Fruit fly (Drosophila melanogaster) whole organism, embryonic: ENCODE data around the gene prt.
A peak's percentile ranks its signal among the peaks of the same experiment; 100 is the strongest.

Experiments used
- Atf3 ChIP-seq: fragments of 200-800 bp; sonication (Bioruptor generic); optimal IDR thresholded peaks from 3 replicates; lab custom pipeline; 2016; ENCODE audit warnings: missing biosample characterization, missing genetic modification characterization
- Bteb2 ChIP-seq: fragments of 200-800 bp; sonication (Bioruptor generic); optimal IDR thresholded peaks from 2 replicates; lab custom pipeline; 2016; ENCODE audit warnings: missing biosample characterization, missing genetic modification characterization
- CG10321 ChIP-seq: fragments of 200-800 bp; sonication (Bioruptor generic); IDR thresholded peaks from 2 replicates; pipeline ENCODE4 v1.3.6; 2022; ENCODE audit warnings: missing biosample characterization, missing genetic modification characterization
- CG10366 ChIP-seq: fragments of 200-800 bp; sonication (Bioruptor generic); IDR thresholded peaks from 2 replicates; pipeline ENCODE4 v1.3.6; 2022; ENCODE audit warnings: missing biosample characterization, missing genetic modification characterization
- CG10431 ChIP-seq: fragments of 200-800 bp; sonication (Bioruptor generic); optimal IDR thresholded peaks from 3 replicates; lab custom pipeline; 2018; ENCODE audit warnings: missing biosample characterization, mild to moderate bottlenecking, missing genetic modification characterization
- CG10654 ChIP-seq: fragments of 200-800 bp; sonication (Bioruptor generic); optimal IDR thresholded peaks from 2 replicates; lab custom pipeline; 2016; ENCODE audit warnings: missing biosample characterization, missing genetic modification characterization
- CG13296 ChIP-seq: fragments of 200-800 bp; sonication (Bioruptor generic); optimal IDR thresholded peaks from 3 replicates; lab custom pipeline; 2018; ENCODE audit warnings: missing biosample characterization, mild to moderate bottlenecking, missing genetic modification characterization
- CG14050 ChIP-seq: fragments of 200-800 bp; sonication (Bioruptor generic); IDR thresholded peaks from 3 replicates; pipeline ENCODE4 v1.3.6; 2022; ENCODE audit warnings: missing biosample characterization, missing genetic modification characterization
- CG17361 ChIP-seq: fragments of 200-800 bp; sonication (Bioruptor generic); IDR thresholded peaks from 3 replicates; pipeline ENCODE4 v1.3.6; 2022; ENCODE audit warnings: missing biosample characterization, missing genetic modification characterization
- CG17385 ChIP-seq: fragments of 200-800 bp; sonication (Bioruptor generic); optimal IDR thresholded peaks from 3 replicates; lab custom pipeline; 2018; ENCODE audit warnings: missing biosample characterization, mild to moderate bottlenecking, missing genetic modification characterization
- CG30431 ChIP-seq: fragments of 200-800 bp; sonication (Bioruptor generic); optimal IDR thresholded peaks from 2 replicates; lab custom pipeline; 2017; ENCODE audit warnings: missing biosample characterization, missing genetic modification characterization
- CG31388 ChIP-seq: fragments of 200-800 bp; sonication (Bioruptor generic); optimal IDR thresholded peaks from 2 replicates; lab custom pipeline; 2016; ENCODE audit warnings: missing biosample characterization, missing genetic modification characterization
- CG3163 ChIP-seq: fragments of 200-800 bp; sonication (Bioruptor generic); optimal IDR thresholded peaks from 3 replicates; lab custom pipeline; 2016; ENCODE audit warnings: missing biosample characterization, missing genetic modification characterization
- CG32767 ChIP-seq: fragments of 200-800 bp; sonication (Bioruptor generic); IDR thresholded peaks from 2 replicates; pipeline ENCODE4 v1.3.6; 2022; ENCODE audit warnings: missing biosample characterization, missing genetic modification characterization
- CG3281 ChIP-seq: fragments of 200-800 bp; sonication (Bioruptor generic); optimal IDR thresholded peaks from 3 replicates; lab custom pipeline; 2017; ENCODE audit warnings: missing biosample characterization, mild to moderate bottlenecking, missing genetic modification characterization
- CG42726 ChIP-seq: fragments of 200-800 bp; sonication (Bioruptor generic); IDR thresholded peaks from 2 replicates; pipeline ENCODE4 v1.3.6; 2022; ENCODE audit warnings: missing biosample characterization, missing genetic modification characterization; ENCODE audit not compliant: partially characterized antibody
- CG8359 ChIP-seq: fragments of 200-800 bp; sonication (Bioruptor generic); optimal IDR thresholded peaks from 2 replicates; lab custom pipeline; 2017; ENCODE audit warnings: missing biosample characterization, mild to moderate bottlenecking, missing genetic modification characterization, borderline replicate concordance
- CG8944 ChIP-seq: fragments of 200-800 bp; sonication (Bioruptor generic); optimal IDR thresholded peaks from 3 replicates; lab custom pipeline; 2016; ENCODE audit warnings: missing biosample characterization, missing genetic modification characterization
- CG9727 ChIP-seq: fragments of 200-800 bp; sonication (Bioruptor generic); optimal IDR thresholded peaks from 3 replicates; lab custom pipeline; 2017; ENCODE audit warnings: missing biosample characterization, mild to moderate bottlenecking, missing genetic modification characterization
- CHES-1-like ChIP-seq: fragments of 200-800 bp; sonication (Bioruptor generic); optimal IDR thresholded peaks from 2 replicates; lab custom pipeline; 2016; ENCODE audit warnings: missing biosample characterization, missing genetic modification characterization
- CkIIα-i1 ChIP-seq: fragments of 200-800 bp; sonication (Bioruptor generic); IDR thresholded peaks from 2 replicates; pipeline ENCODE4 v1.3.6; 2022; ENCODE audit warnings: missing biosample characterization, missing genetic modification characterization
- D ChIP-seq, 2 experiments: fragments of 200-800 bp in 1 of 2; fragments of >200 bp in 1 of 2; sonication (Bioruptor generic) in 1 of 2; optimal IDR thresholded peaks; 2 replicates in 1 of 2; 3 replicates in 1 of 2; lab custom pipeline; 2017; ENCODE audit warnings: mild to moderate bottlenecking in 1 of 2, missing biosample characterization in 1 of 2, missing genetic modification characterization in 1 of 2, missing genetic modification reagents in 1 of 2
- Dp ChIP-seq: fragments of 200-800 bp; sonication (Bioruptor generic); optimal IDR thresholded peaks from 2 replicates; lab custom pipeline; 2018; ENCODE audit warnings: missing biosample characterization, mild to moderate bottlenecking, missing genetic modification characterization, moderate library complexity
- Eip74EF ChIP-seq, 2 experiments: fragments of 200-800 bp in 1 of 2; fragments of >200 bp in 1 of 2; sonication (Bioruptor generic) in 1 of 2; optimal IDR thresholded peaks; 2 replicates each; lab custom pipeline; 2017 to 2019; ENCODE audit warnings: missing biosample characterization in 2 of 2, missing genetic modification characterization in 2 of 2, mild to moderate bottlenecking in 1 of 2, moderate library complexity in 1 of 2
- Ets65A ChIP-seq: fragments of 200-800 bp; sonication (Bioruptor generic); peaks from one replicate; lab custom pipeline; 2016; ENCODE audit warnings: missing biosample characterization, missing genetic modification characterization
- Hsf ChIP-seq: fragments of 200-800 bp; sonication (Bioruptor generic); optimal IDR thresholded peaks from 3 replicates; lab custom pipeline; 2016; ENCODE audit warnings: missing biosample characterization, missing genetic modification characterization
- Mad ChIP-seq: fragments of 200-800 bp; sonication (Bioruptor generic); optimal IDR thresholded peaks from 2 replicates; lab custom pipeline; 2016; ENCODE audit warnings: missing biosample characterization, missing genetic modification characterization
- Nf-YA ChIP-seq: fragments of 200-800 bp; sonication (Bioruptor generic); IDR thresholded peaks from 2 replicates; pipeline ENCODE4 v1.3.6; 2022; ENCODE audit warnings: missing biosample characterization, missing genetic modification characterization
- Nf-YB ChIP-seq: fragments of 200-800 bp; sonication (Bioruptor generic); optimal IDR thresholded peaks from 3 replicates; lab custom pipeline; 2019; ENCODE audit warnings: missing biosample characterization, mild to moderate bottlenecking, missing genetic modification characterization, moderate library complexity
- Oaz ChIP-seq: fragments of 200-800 bp; sonication (Bioruptor generic); IDR thresholded peaks from 2 replicates; pipeline ENCODE4 v1.3.6; 2022; ENCODE audit warnings: missing biosample characterization, missing genetic modification characterization
- Sox100B ChIP-seq: fragments of 200-800 bp; sonication (Bioruptor generic); optimal IDR thresholded peaks from 3 replicates; lab custom pipeline; 2018; ENCODE audit warnings: missing biosample characterization, mild to moderate bottlenecking, missing genetic modification characterization
- Taf1 ChIP-seq: fragments of 200-800 bp; sonication (Bioruptor generic); IDR thresholded peaks from 2 replicates; pipeline ENCODE4 v1.3.6; 2022; ENCODE audit warnings: missing biosample characterization, missing genetic modification characterization
- cad ChIP-seq: fragments of >200 bp; optimal IDR thresholded peaks from 2 replicates; lab custom pipeline; 2017; ENCODE audit warnings: missing biosample characterization, missing genetic modification characterization
- gsb ChIP-seq: fragments of 200-800 bp; sonication (Bioruptor generic); IDR thresholded peaks from 2 replicates; pipeline ENCODE4 v1.3.6; 2022; ENCODE audit warnings: missing biosample characterization, missing genetic modification characterization
- gt ChIP-seq: fragments of 200-800 bp; sonication (Bioruptor generic); IDR thresholded peaks from 2 replicates; pipeline ENCODE4 v1.3.6; 2022; ENCODE audit warnings: missing biosample characterization, missing genetic modification characterization
- jumu ChIP-seq: fragments of 200-800 bp; sonication (Bioruptor generic); optimal IDR thresholded peaks from 3 replicates; lab custom pipeline; 2016; ENCODE audit warnings: missing biosample characterization, missing genetic modification characterization
- lov ChIP-seq, 2 experiments: fragments of 200-800 bp in 1 of 2; fragments of >200 bp in 1 of 2; sonication (Bioruptor generic) in 1 of 2; IDR thresholded peaks in 1 of 2; optimal IDR thresholded peaks in 1 of 2; 2 replicates in 1 of 2; 3 replicates in 1 of 2; pipeline versions ENCODE4 v1.3.6 to Lab custom; 2017 to 2022; ENCODE audit warnings: missing biosample characterization in 1 of 2, missing genetic modification characterization in 1 of 2
- onecut ChIP-seq: fragments of 200-800 bp; sonication (Bioruptor generic); IDR thresholded peaks from 2 replicates; pipeline ENCODE4 v1.3.6; 2022; ENCODE audit warnings: missing biosample characterization, missing genetic modification characterization
- pan ChIP-seq, 4 experiments: fragments of >200 bp in 3 of 4; fragments of 200-800 bp in 1 of 4; sonication (Bioruptor generic) in 1 of 4; optimal IDR thresholded peaks in 3 of 4; IDR thresholded peaks in 1 of 4; 2 replicates each; pipeline versions ENCODE4 v1.3.6 to Lab custom; 2017 to 2022; ENCODE audit warnings: missing biosample characterization in 2 of 4, missing genetic modification characterization in 2 of 4, mixed read lengths in 1 of 4
- prd ChIP-seq, 3 experiments: fragments of >200 bp in 2 of 3; fragments of 200-800 bp in 1 of 3; sonication (Bioruptor generic) in 1 of 3; optimal IDR thresholded peaks in 2 of 3; IDR thresholded peaks in 1 of 3; 2 replicates in 2 of 3; 3 replicates in 1 of 3; pipeline versions ENCODE4 v1.3.6 to Lab custom; 2017 to 2022; ENCODE audit warnings: missing biosample characterization in 1 of 3, missing genetic modification characterization in 1 of 3
- pzg ChIP-seq: fragments of 200-800 bp; sonication (Bioruptor generic); optimal IDR thresholded peaks from 3 replicates; lab custom pipeline; 2018; ENCODE audit warnings: missing biosample characterization, mild to moderate bottlenecking, missing genetic modification characterization, moderate library complexity
- sim ChIP-seq: fragments of 200-800 bp; sonication (Bioruptor generic); IDR thresholded peaks from 2 replicates; pipeline ENCODE4 v1.3.6; 2022; ENCODE audit warnings: missing biosample characterization, missing genetic modification characterization
- sima ChIP-seq: fragments of 200-800 bp; sonication (Bioruptor generic); optimal IDR thresholded peaks from 2 replicates; lab custom pipeline; 2016; ENCODE audit warnings: missing biosample characterization, missing genetic modification characterization
- sob ChIP-seq: fragments of 200-800 bp; sonication (Bioruptor generic); IDR thresholded peaks from 2 replicates; pipeline ENCODE4 v1.3.6; 2022; ENCODE audit warnings: missing biosample characterization, missing genetic modification characterization
- stwl ChIP-seq: fragments of 200-800 bp; sonication (Bioruptor generic); optimal IDR thresholded peaks from 3 replicates; lab custom pipeline; 2018; ENCODE audit warnings: missing biosample characterization, mild to moderate bottlenecking, missing genetic modification characterization, moderate library complexity
- tin ChIP-seq: fragments of 200-800 bp; sonication (Bioruptor generic); optimal IDR thresholded peaks from 3 replicates; lab custom pipeline; 2016; ENCODE audit warnings: missing biosample characterization, missing genetic modification characterization
- twi ChIP-seq: fragments of 200-800 bp; optimal IDR thresholded peaks from 2 replicates; lab custom pipeline; 2019; ENCODE audit warnings: missing biosample characterization, mild to moderate bottlenecking, missing genetic modification characterization, moderate library complexity
- wdn ChIP-seq: fragments of 200-800 bp; sonication (Bioruptor generic); IDR thresholded peaks from 2 replicates; pipeline ENCODE4 v1.3.6; 2022; ENCODE audit warnings: missing biosample characterization, missing genetic modification characterization
- wor ChIP-seq: fragments of 200-800 bp; sonication (Bioruptor generic); IDR thresholded peaks from 2 replicates; pipeline ENCODE4 v1.3.6; 2022; ENCODE audit warnings: missing biosample characterization, missing genetic modification characterization

Gene prt

dm6 chr3R:23732990-23733512, 34.2 kb upstream of the prt start, which contains the start of the genes Hmgcr and Rpn9 (continued):
- no peak for TF ChIP-seq CG17385 (GFP tag; lab: Kevin White, UChicago)
- no peak for TF ChIP-seq Taf1
- TF ChIP-seq CG9727 (GFP tag; lab: Kevin White, UChicago), result no peak
- peak; percentile 48 for TF ChIP-seq Dp (GFP tag; lab: Kevin White, UChicago)
- no peak for TF ChIP-seq CG32767 (GFP tag; lab: Robert Waterston, UW)
- no peak for TF ChIP-seq wdn (GFP tag; lab: Robert Waterston, UW)
- peak; percentile 9 for TF ChIP-seq CG8359 (GFP tag; lab: Kevin White, UChicago)
- TF ChIP-seq CG30431 (GFP tag; lab: Kevin White, UChicago), result no peak
- TF ChIP-seq Nf-YA, result no peak
- TF ChIP-seq Sox100B (GFP tag; lab: Kevin White, UChicago), result no peak
- peak; percentile 6 for TF ChIP-seq Ets65A (GFP tag; lab: Kevin White, UChicago)
- TF ChIP-seq stwl (tag; lab: Kevin White, UChicago), result peak; percentile 95
- TF ChIP-seq sob, result no peak
- TF ChIP-seq Oaz (GFP tag; lab: Robert Waterston, UW), result no peak
- TF ChIP-seq CG31388 (GFP tag; lab: Kevin White, UChicago), result no peak
- no peak for TF ChIP-seq CG8944 (GFP tag; lab: Kevin White, UChicago)
- no peak for TF ChIP-seq CG10366
- TF ChIP-seq sim (GFP tag; lab: Robert Waterston, UW), result no peak
- TF ChIP-seq CHES-1-like, result peak; percentile 53
- no peak for TF ChIP-seq Bteb2 (GFP tag; lab: Kevin White, UChicago)
- TF ChIP-seq Mad, result peak; percentile 31
- peak; percentile 41; the same call in 1 of the 3 replicates for TF ChIP-seq CG17361 (GFP tag; lab: Robert Waterston, UW)
- no peak for TF ChIP-seq CkIIα-i1
- TF ChIP-seq CG10431, result peak; percentile 54
- TF ChIP-seq tin, result no peak
- no peak for TF ChIP-seq wor
- no peak for TF ChIP-seq Atf3 (GFP tag; lab: Kevin White, UChicago)
- TF ChIP-seq D (optimal IDR thresholded peaks at IDR 0.05; lab: Kevin White, UChicago), result no peak
- TF ChIP-seq D (GFP tag; optimal IDR thresholded peaks at IDR 0.05; lab: Kevin White, UChicago), result no peak
- TF ChIP-seq Nf-YB (GFP tag; lab: Kevin White, UChicago), result peak; percentile 27
- peak; percentile 17; the same call in 1 of the 2 replicates for TF ChIP-seq CG42726 (GFP tag; lab: Robert Waterston, UW)
- TF ChIP-seq gt (GFP tag; lab: Robert Waterston, UW), result no peak
- TF ChIP-seq pzg (GFP tag; lab: Kevin White, UChicago), result peak; percentile 90
- peak; percentile 26; the same call in 1 of the 2 replicates for TF ChIP-seq onecut
- TF ChIP-seq CG13296 (GFP tag; lab: Kevin White, UChicago), result peak; percentile 18
- no peak for TF ChIP-seq CG3163
- no peak for TF ChIP-seq CG14050 (GFP tag; lab: Robert Waterston, UW)
- peak; percentile 8 for TF ChIP-seq jumu (GFP tag; lab: Kevin White, UChicago)
- peak; percentile 43 for TF ChIP-seq twi (tag; lab: Kevin White, UChicago)
- no peak for TF ChIP-seq gsb (GFP tag; lab: Robert Waterston, UW)
- no peak for TF ChIP-seq lov (optimal IDR thresholded peaks at IDR 0.05; lab: Kevin White, UChicago)
- TF ChIP-seq lov (GFP tag; IDR thresholded peaks at IDR 0.05; lab: Robert Waterston, UW), result no peak
- TF ChIP-seq cad (GFP tag; lab: Kevin White, UChicago), result no peak
- no peak for TF ChIP-seq pan (optimal IDR thresholded peaks at IDR 0.05; lab: Kevin White, UChicago)
- no peak for TF ChIP-seq pan (GFP tag; optimal IDR thresholded peaks at IDR 0.05 in 1 of 2, IDR thresholded peaks at IDR 0.05 in 1 of 2)
- TF ChIP-seq CG10321 (GFP tag; lab: Robert Waterston, UW), result no peak
- no peak for TF ChIP-seq prd (optimal IDR thresholded peaks at IDR 0.05; lab: Kevin White, UChicago)
- no peak for TF ChIP-seq prd (GFP tag; IDR thresholded peaks at IDR 0.05; lab: Robert Waterston, UW)
- TF ChIP-seq Eip74EF (GFP tag; optimal IDR thresholded peaks at IDR 0.05; lab: Kevin White, UChicago), result peak in 1 of 2 experiments; percentile 71
- TF ChIP-seq sima (GFP tag; lab: Kevin White, UChicago), result no peak
- no peak for TF ChIP-seq Hsf (GFP tag; lab: Kevin White, UChicago)
- TF ChIP-seq CG10654, result no peak
- TF ChIP-seq CG3281 (GFP tag; lab: Kevin White, UChicago), result peak; percentile 2
